Fruit fly (Drosophila melanogaster): Measurements from ENCODE around the gene CG33290.

CG33290 gene

dm6 chr3L:21509488-21510122, 32.6 kb upstream of the CG33290 start (continued):
- TF ChIP-seq CG3919 (GFP tag; optimal IDR thresholded peaks at IDR 0.05) (peak; percentile 77), svp (GFP tag) (no peak), CG10669 (GFP tag; optimal IDR thresholded peaks at IDR 0.05) (peak; percentile 57), CG11762 (GFP tag; optimal IDR thresholded peaks at IDR 0.05; ENCODE audit: insufficient read depth) (peak; percentile 25), eg (GFP tag; IDR thresholded peaks at IDR 0.05) (no peak; the same call in 2 of the 3 replicates), dac (GFP tag; optimal IDR thresholded peaks at IDR 0.05) (peak; percentile 40), CG6808 (GFP tag; optimal IDR thresholded peaks at IDR 0.05) (peak; percentile 51), salr (GFP tag; optimal IDR thresholded peaks at IDR 0.05) (no peak), Eip75B (GFP tag; optimal IDR thresholded peaks at IDR 0.05) (peak; percentile 78), CG8632 (GFP tag; optimal IDR thresholded peaks at IDR 0.05) (peak; percentile 34), Hr38 (GFP tag; optimal IDR thresholded peaks at IDR 0.05) (no peak), spab (GFP tag; optimal IDR thresholded peaks at IDR 0.05) (peak; percentile 13), CG7368 (GFP tag; optimal IDR thresholded peaks at IDR 0.05) (peak; percentile 54), dsx (GFP tag; optimal IDR thresholded peaks at IDR 0.05; ENCODE audit: poor library complexity, severe bottlenecking) (no peak), CG11902 (GFP tag; optimal IDR thresholded peaks at IDR 0.05) (no peak)

DNA sequence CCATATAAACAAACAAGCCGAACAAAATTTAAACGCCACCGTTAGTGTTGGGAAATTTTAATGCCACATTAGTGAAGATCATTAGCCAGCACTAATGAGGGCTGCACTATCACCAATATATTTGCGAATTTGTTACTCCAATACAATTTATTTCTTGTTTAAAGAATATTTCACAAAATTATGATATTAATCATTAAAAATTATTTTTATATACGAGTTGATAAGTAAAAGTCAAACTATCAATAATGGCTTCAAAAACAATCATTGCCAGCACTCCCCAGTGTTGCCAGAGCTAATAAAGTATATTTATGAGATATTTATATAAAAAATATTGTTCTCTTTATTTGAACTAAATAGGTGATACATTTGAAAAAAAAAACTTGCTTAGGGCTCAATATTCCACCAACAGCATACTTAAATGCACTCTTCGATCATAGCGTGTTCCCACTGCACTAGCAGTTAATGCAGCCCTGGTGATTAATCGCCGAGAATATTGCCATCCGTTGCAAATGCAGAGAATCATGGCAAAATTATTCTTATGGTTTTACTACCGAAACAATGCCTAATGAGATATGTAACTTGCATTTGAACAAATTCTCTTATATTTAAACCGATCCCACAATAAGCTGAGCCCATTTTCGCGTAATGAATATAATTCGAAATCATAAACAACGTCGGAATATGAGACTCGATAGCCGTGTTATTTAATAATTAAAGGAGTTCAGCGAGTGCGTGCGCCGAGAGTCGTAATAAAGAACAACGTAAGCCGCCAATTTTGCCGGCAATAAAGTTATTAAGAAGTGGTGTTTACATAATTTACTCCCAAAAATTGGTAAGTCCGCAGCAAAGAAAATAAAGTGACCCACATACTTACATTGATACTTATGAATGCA, 26.1 kb upstream of the CG33290 start, which contains the start of the genes SAK and Cdk12:
TSS of gene SAK (minus strand) at position 65 of the 893 bp plus-strand sequence.
TSS of gene Cdk12 (plus strand) at position 484 of the 893 bp plus-strand sequence.
- TF ChIP-seq fd59A (GFP tag; optimal IDR thresholded peaks at IDR 0.05): peak; percentile 63
- peak; percentile 69 for TF ChIP-seq Blimp-1 (GFP tag; optimal IDR thresholded peaks at IDR 0.05)
- TF ChIP-seq Smox (GFP tag; optimal IDR thresholded peaks at IDR 0.05): peak; percentile 77
- TF ChIP-seq svp (GFP tag): no peak
- peak; percentile 78 for TF ChIP-seq CG10669 (GFP tag; optimal IDR thresholded peaks at IDR 0.05)
- peak; percentile 80 for TF ChIP-seq net (GFP tag; optimal IDR thresholded peaks at IDR 0.05)
- peak; percentile 78 for TF ChIP-seq CG4318 (GFP tag; optimal IDR thresholded peaks at IDR 0.05)
- peak; percentile 70 for TF ChIP-seq Ets21C (GFP tag; optimal IDR thresholded peaks at IDR 0.05)
- peak; percentile 59 to 75 for TF ChIP-seq ss (GFP tag; optimal IDR thresholded peaks at IDR 0.05)
- TF ChIP-seq CG31627 (GFP tag; optimal IDR thresholded peaks at IDR 0.05): peak; percentile 72
- peak; percentile 77 for TF ChIP-seq Hr4 (GFP tag; optimal IDR thresholded peaks at IDR 0.05)
- no peak for TF ChIP-seq Hr38 (GFP tag; optimal IDR thresholded peaks at IDR 0.05)
- peak; percentile 59 for TF ChIP-seq CG6854 (GFP tag; optimal IDR thresholded peaks at IDR 0.05)
- TF ChIP-seq CG8319 (GFP tag; optimal IDR thresholded peaks at IDR 0.05): peak; percentile 75
- TF ChIP-seq salr (GFP tag; optimal IDR thresholded peaks at IDR 0.05): peak; percentile 26 to 84
- peak; percentile 78 for TF ChIP-seq cyc (GFP tag; optimal IDR thresholded peaks at IDR 0.05)
- TF ChIP-seq Sox102F (GFP tag; optimal IDR thresholded peaks at IDR 0.05): peak; percentile 83
- TF ChIP-seq fd85E (GFP tag; optimal IDR thresholded peaks at IDR 0.05): peak; percentile 9
- no peak for TF ChIP-seq CG16779 (tag; optimal IDR thresholded peaks at IDR 0.05)
- peak; percentile 86 for TF ChIP-seq CG34406 (GFP tag; optimal IDR thresholded peaks at IDR 0.05)
- TF ChIP-seq eg (GFP tag; IDR thresholded peaks at IDR 0.05): peak; percentile 83
- TF ChIP-seq CG6276 (GFP tag; optimal IDR thresholded peaks at IDR 0.05): no peak
- peak; percentile 64 for TF ChIP-seq Gug (GFP tag; IDR thresholded peaks at IDR 0.05)
- TF ChIP-seq dac (GFP tag; optimal IDR thresholded peaks at IDR 0.05): peak; percentile 66
- TF ChIP-seq CG6792 (GFP tag; optimal IDR thresholded peaks at IDR 0.05): peak; percentile 71
- peak; percentile 74 for TF ChIP-seq CG11762 (GFP tag; optimal IDR thresholded peaks at IDR 0.05; ENCODE audit: insufficient read depth)
- TF ChIP-seq Hr39 (GFP tag; optimal IDR thresholded peaks at IDR 0.05): peak; percentile 74
- TF ChIP-seq spab (GFP tag; optimal IDR thresholded peaks at IDR 0.05): peak; percentile 67
- TF ChIP-seq Eip93F (GFP tag; optimal IDR thresholded peaks at IDR 0.05): peak; percentile 71
- TF ChIP-seq esn (GFP tag; optimal IDR thresholded peaks at IDR 0.05): peak; percentile 82
- peak; percentile 79 for TF ChIP-seq pdm3 (GFP tag; optimal IDR thresholded peaks at IDR 0.05)
- TF ChIP-seq Sox14 (GFP tag; optimal IDR thresholded peaks at IDR 0.05): peak; percentile 59
- TF ChIP-seq CG6163 (GFP tag; IDR thresholded peaks at IDR 0.05): peak; percentile 79
- peak; percentile 92 for TF ChIP-seq Eip78C (GFP tag)
- TF ChIP-seq CG3032 (tag; optimal IDR thresholded peaks at IDR 0.05): peak; percentile 84
- TF ChIP-seq fkh (GFP tag; optimal IDR thresholded peaks at IDR 0.05): peak; percentile 60
- peak; percentile 89 for TF ChIP-seq CG32006 (GFP tag; optimal IDR thresholded peaks at IDR 0.05)
- TF ChIP-seq CG3919 (GFP tag; optimal IDR thresholded peaks at IDR 0.05): peak; percentile 85
- peak; percentile 84 for TF ChIP-seq CG11902 (GFP tag; optimal IDR thresholded peaks at IDR 0.05)
- TF ChIP-seq CG1621 (tag; optimal IDR thresholded peaks at IDR 0.05): peak; percentile 35
